Fruit fly (Drosophila melanogaster) whole organism, embryonic: ENCODE measurements around the gene RhoGAP93B.
A peak's percentile ranks its signal among the peaks of the same experiment; 100 is the strongest.

Experiments used
- B-H2 ChIP-seq: fragments of 200-800 bp; sonication (Bioruptor generic); optimal IDR thresholded peaks from 2 replicates; lab custom pipeline; 2018; ENCODE audit warnings: missing biosample characterization, mild to moderate bottlenecking, missing genetic modification characterization
- CG11504 ChIP-seq: fragments of 200-800 bp; sonication (Bioruptor generic); optimal IDR thresholded peaks from 3 replicates; lab custom pipeline; 2019; ENCODE audit warnings: missing biosample characterization, mild to moderate bottlenecking, missing genetic modification characterization, moderate library complexity
- CG12071 ChIP-seq: fragments of 200-800 bp; sonication (Bioruptor generic); optimal IDR thresholded peaks from 3 replicates; lab custom pipeline; 2018; ENCODE audit warnings: missing biosample characterization, mild to moderate bottlenecking, missing genetic modification characterization
- CG12391 ChIP-seq: fragments of 200-800 bp; sonication (Bioruptor generic); optimal IDR thresholded peaks from 3 replicates; lab custom pipeline; 2018; ENCODE audit warnings: missing biosample characterization, mild to moderate bottlenecking, missing genetic modification characterization, moderate library complexity
- CG12942 ChIP-seq: fragments of 200-800 bp; sonication (Bioruptor generic); optimal IDR thresholded peaks from 3 replicates; lab custom pipeline; 2016; ENCODE audit warnings: missing biosample characterization, missing genetic modification characterization
- CG14441 ChIP-seq: fragments of 200-800 bp; sonication (Bioruptor generic); IDR thresholded peaks from 2 replicates; pipeline ENCODE4 v1.3.6; 2022; ENCODE audit warnings: missing biosample characterization, missing genetic modification characterization
- CG14710 ChIP-seq: fragments of 200-800 bp; sonication (Bioruptor generic); optimal IDR thresholded peaks from 3 replicates; lab custom pipeline; 2019; ENCODE audit warnings: missing biosample characterization, mild to moderate bottlenecking, missing genetic modification characterization, moderate library complexity
- CG15479 ChIP-seq: fragments of 200-800 bp; sonication (Bioruptor generic); optimal IDR thresholded peaks from 3 replicates; lab custom pipeline; 2019; ENCODE audit warnings: missing biosample characterization, mild to moderate bottlenecking, missing genetic modification characterization, moderate library complexity
- CG17802 ChIP-seq: fragments of 200-800 bp; sonication (Bioruptor generic); optimal IDR thresholded peaks from 2 replicates; lab custom pipeline; 2018; ENCODE audit warnings: missing biosample characterization, mild to moderate bottlenecking, missing genetic modification characterization, moderate library complexity
- CG1792 ChIP-seq: fragments of 200-800 bp; sonication (Bioruptor generic); optimal IDR thresholded peaks from 2 replicates; lab custom pipeline; 2016; ENCODE audit warnings: missing biosample characterization, missing genetic modification characterization
- CG18599 ChIP-seq: fragments of 200-800 bp; sonication (Bioruptor generic); optimal IDR thresholded peaks from 3 replicates; lab custom pipeline; 2017; ENCODE audit warnings: missing biosample characterization, missing genetic modification characterization, mild to moderate bottlenecking, moderate library complexity, missing genetic modification reagents
- CG2129 ChIP-seq: fragments of 200-800 bp; sonication (Bioruptor generic); IDR thresholded peaks from 2 replicates; pipeline ENCODE4 v1.3.6; 2022; ENCODE audit warnings: missing biosample characterization, missing genetic modification characterization; ENCODE audit not compliant: partially characterized antibody
- CG32532 ChIP-seq: fragments of 200-800 bp; sonication (Bioruptor generic); IDR thresholded peaks from 2 replicates; pipeline ENCODE4 v1.3.6; 2022; ENCODE audit warnings: missing biosample characterization, missing genetic modification characterization
- CG3726 ChIP-seq: fragments of 200-800 bp; sonication (Bioruptor generic); IDR thresholded peaks from 3 replicates; pipeline ENCODE4, ENCODE4 v1.3.6; 2022; ENCODE audit warnings: missing biosample characterization, missing genetic modification characterization
- CG4617 ChIP-seq: fragments of 200-800 bp; sonication (Bioruptor generic); optimal IDR thresholded peaks from 3 replicates; lab custom pipeline; 2016; ENCODE audit warnings: missing biosample characterization, missing genetic modification characterization, borderline replicate concordance
- CG4707 ChIP-seq: fragments of 200-800 bp; sonication (Bioruptor generic); optimal IDR thresholded peaks from 2 replicates; lab custom pipeline; 2018; ENCODE audit warnings: missing biosample characterization, mild to moderate bottlenecking, missing genetic modification characterization, moderate library complexity
- CG6175 ChIP-seq: fragments of 200-800 bp; sonication (Bioruptor generic); IDR thresholded peaks from 3 replicates; pipeline ENCODE4 v1.3.6; 2022; ENCODE audit warnings: missing biosample characterization, missing genetic modification characterization
- CG7271 ChIP-seq: fragments of 200-800 bp; sonication (Bioruptor generic); optimal IDR thresholded peaks from 2 replicates; lab custom pipeline; 2018; ENCODE audit warnings: missing biosample characterization, mild to moderate bottlenecking, missing genetic modification characterization, moderate library complexity
- CG8281 ChIP-seq: fragments of 200-800 bp; sonication (Bioruptor generic); optimal IDR thresholded peaks from 2 replicates; lab custom pipeline; 2018; ENCODE audit warnings: missing biosample characterization, mild to moderate bottlenecking, missing genetic modification characterization, moderate library complexity
- D ChIP-seq, 2 experiments: fragments of 200-800 bp in 1 of 2; fragments of >200 bp in 1 of 2; sonication (Bioruptor generic) in 1 of 2; optimal IDR thresholded peaks; 2 replicates in 1 of 2; 3 replicates in 1 of 2; lab custom pipeline; 2017; ENCODE audit warnings: mild to moderate bottlenecking in 1 of 2, missing biosample characterization in 1 of 2, missing genetic modification characterization in 1 of 2, missing genetic modification reagents in 1 of 2
- Dfd ChIP-seq, 2 experiments: fragments of >200 bp; optimal IDR thresholded peaks; 2 replicates each; lab custom pipeline; 2017; ENCODE audit warnings: missing biosample characterization in 2 of 2, missing genetic modification characterization in 2 of 2
- Fer3 ChIP-seq: fragments of 200-800 bp; sonication (Bioruptor generic); optimal IDR thresholded peaks from 2 replicates; lab custom pipeline; 2018; ENCODE audit warnings: missing biosample characterization, mild to moderate bottlenecking, missing genetic modification characterization, moderate library complexity
- HLH3B ChIP-seq: fragments of 200-800 bp; sonication (Bioruptor generic); IDR thresholded peaks from 2 replicates; pipeline ENCODE4 v1.3.6; 2022; ENCODE audit warnings: missing biosample characterization, missing genetic modification characterization
- Hmr ChIP-seq: fragments of 200-800 bp; sonication (Bioruptor generic); optimal IDR thresholded peaks from 3 replicates; lab custom pipeline; 2017; ENCODE audit warnings: mild to moderate bottlenecking, missing biosample characterization, missing genetic modification reagents, missing genetic modification characterization
- Kr ChIP-seq: fragments of 200-800 bp; sonication (Bioruptor generic); optimal IDR thresholded peaks from 2 replicates; lab custom pipeline; 2017; ENCODE audit warnings: missing biosample characterization, mild to moderate bottlenecking, missing genetic modification characterization
- Rfx ChIP-seq: fragments of 200-800 bp; sonication (Bioruptor generic); IDR thresholded peaks from 2 replicates; pipeline ENCODE4 v1.3.6; 2022; ENCODE audit warnings: missing biosample characterization, missing genetic modification characterization
- Sin3A ChIP-seq: fragments of >200 bp; optimal IDR thresholded peaks from 2 replicates; lab custom pipeline; 2018
- Xrp1 ChIP-seq: fragments of 200-800 bp; sonication (Bioruptor generic); IDR thresholded peaks from 2 replicates; pipeline ENCODE4 v1.3.6; 2022; ENCODE audit warnings: missing biosample characterization, missing genetic modification characterization
- cad ChIP-seq: fragments of >200 bp; optimal IDR thresholded peaks from 2 replicates; lab custom pipeline; 2017; ENCODE audit warnings: missing biosample characterization, missing genetic modification characterization
- cg ChIP-seq: fragments of 200-800 bp; sonication (Bioruptor generic); optimal IDR thresholded peaks from 3 replicates; lab custom pipeline; 2019; ENCODE audit warnings: missing biosample characterization, mild to moderate bottlenecking, missing genetic modification characterization, moderate library complexity
- crp ChIP-seq, 2 experiments: fragments of 200-800 bp; sonication (Bioruptor generic); optimal IDR thresholded peaks; 2 replicates in 1 of 2; 3 replicates in 1 of 2; lab custom pipeline; 2017; ENCODE audit warnings: missing biosample characterization in 2 of 2, missing genetic modification characterization in 2 of 2, mild to moderate bottlenecking in 1 of 2, moderate library complexity in 1 of 2
- da ChIP-seq: fragments of 200-800 bp; sonication (Bioruptor generic); optimal IDR thresholded peaks from 2 replicates; lab custom pipeline; 2016; ENCODE audit warnings: missing biosample characterization, missing genetic modification characterization
- dmrt99B ChIP-seq: fragments of 200-800 bp; sonication (Bioruptor generic); optimal IDR thresholded peaks from 2 replicates; lab custom pipeline; 2018; ENCODE audit warnings: missing biosample characterization, mild to moderate bottlenecking, missing genetic modification characterization, moderate library complexity
- eyg ChIP-seq: fragments of 200-800 bp; sonication (Bioruptor generic); optimal IDR thresholded peaks from 3 replicates; lab custom pipeline; 2016; ENCODE audit warnings: missing biosample characterization, missing genetic modification characterization
- fd102C ChIP-seq: fragments of 200-800 bp; sonication (Bioruptor generic); optimal IDR thresholded peaks from 2 replicates; lab custom pipeline; 2018; ENCODE audit warnings: missing biosample characterization, mild to moderate bottlenecking, missing genetic modification characterization, moderate library complexity
- fd64A ChIP-seq: fragments of 200-800 bp; sonication (Bioruptor generic); optimal IDR thresholded peaks from 3 replicates; lab custom pipeline; 2018; ENCODE audit warnings: missing biosample characterization, mild to moderate bottlenecking, missing genetic modification characterization
- gcm2 ChIP-seq: fragments of 200-800 bp; sonication (Bioruptor generic); optimal IDR thresholded peaks from 2 replicates; lab custom pipeline; 2016; ENCODE audit warnings: missing biosample characterization, missing genetic modification characterization
- gem ChIP-seq: fragments of 200-800 bp; sonication (Bioruptor generic); optimal IDR thresholded peaks from 2 replicates; lab custom pipeline; 2019; ENCODE audit warnings: missing biosample characterization, mild to moderate bottlenecking, missing genetic modification characterization, moderate library complexity
- h ChIP-seq: fragments of >200 bp; optimal IDR thresholded peaks from 2 replicates; lab custom pipeline; 2017
- kni ChIP-seq: fragments of 200-800 bp; sonication (Bioruptor generic); optimal IDR thresholded peaks from 3 replicates; lab custom pipeline; 2017; ENCODE audit warnings: mild to moderate bottlenecking, missing biosample characterization, missing genetic modification reagents, missing genetic modification characterization
- lilli ChIP-seq: fragments of 200-800 bp; sonication (Bioruptor generic); optimal IDR thresholded peaks from 3 replicates; lab custom pipeline; 2016; ENCODE audit warnings: missing biosample characterization, missing genetic modification characterization
- p53 ChIP-seq: fragments of 200-800 bp; sonication (Bioruptor generic); optimal IDR thresholded peaks from 2 replicates; lab custom pipeline; 2016; ENCODE audit warnings: missing biosample characterization, missing genetic modification characterization
- pan ChIP-seq, 4 experiments: fragments of >200 bp in 3 of 4; fragments of 200-800 bp in 1 of 4; sonication (Bioruptor generic) in 1 of 4; optimal IDR thresholded peaks in 3 of 4; IDR thresholded peaks in 1 of 4; 2 replicates each; pipeline versions ENCODE4 v1.3.6 to Lab custom; 2017 to 2022; ENCODE audit warnings: missing biosample characterization in 2 of 4, missing genetic modification characterization in 2 of 4, mixed read lengths in 1 of 4
- sc ChIP-seq, 3 experiments: fragments of >200 bp in 2 of 3; fragments of 200-800 bp in 1 of 3; sonication (Bioruptor generic) in 1 of 3; optimal IDR thresholded peaks; 2 replicates in 2 of 3; 3 replicates in 1 of 3; lab custom pipeline; 2017; ENCODE audit warnings: mild to moderate bottlenecking in 1 of 3, missing biosample characterization in 1 of 3, missing genetic modification characterization in 1 of 3, missing genetic modification reagents in 1 of 3
- sens-2 ChIP-seq: fragments of 200-800 bp; sonication (Bioruptor generic); IDR thresholded peaks from 2 replicates; pipeline ENCODE4 v1.3.6; 2022; ENCODE audit warnings: missing biosample characterization, missing genetic modification characterization
- sim ChIP-seq: fragments of 200-800 bp; sonication (Bioruptor generic); IDR thresholded peaks from 2 replicates; pipeline ENCODE4 v1.3.6; 2022; ENCODE audit warnings: missing biosample characterization, missing genetic modification characterization
- unc-4 ChIP-seq: fragments of 200-800 bp; sonication (Bioruptor generic); IDR thresholded peaks from 2 replicates; pipeline ENCODE4 v1.3.6; 2022; ENCODE audit warnings: missing biosample characterization, missing genetic modification characterization; ENCODE audit not compliant: partially characterized antibody
- wor ChIP-seq: fragments of 200-800 bp; sonication (Bioruptor generic); IDR thresholded peaks from 2 replicates; pipeline ENCODE4 v1.3.6; 2022; ENCODE audit warnings: missing biosample characterization, missing genetic modification characterization

Gene RhoGAP93B

dm6 chr3R:21138220-21138754 is 40.7 kb upstream of the RhoGAP93B start, which contains the start of gene meigo (continued):
- TF ChIP-seq CG6175 (GFP tag; lab: Robert Waterston, UW) (no peak), sim (GFP tag; lab: Robert Waterston, UW) (no peak), HLH3B (peak; percentile 47; the same call in 1 of the 2 replicates), CG12391 (tag; lab: Kevin White, UChicago) (peak; percentile 86), CG7271 (tag; lab: Kevin White, UChicago) (no peak), CG14441 (GFP tag; lab: Robert Waterston, UW) (peak; percentile 49), CG12942 (GFP tag; lab: Kevin White, UChicago) (peak; percentile 67), CG17802 (no peak), eyg (GFP tag; lab: Kevin White, UChicago) (no peak), h (no peak), Xrp1 (GFP tag; lab: Robert Waterston, UW) (peak; percentile 78), CG3726 (GFP tag; lab: Robert Waterston, UW) (no peak), CG2129 (no peak), gcm2 (GFP tag; lab: Kevin White, UChicago) (no peak), CG14710 (tag; lab: Kevin White, UChicago) (peak; percentile 83), CG11504 (tag; lab: Kevin White, UChicago) (no peak), D (optimal IDR thresholded peaks at IDR 0.05; lab: Kevin White, UChicago) (no peak), D (GFP tag; optimal IDR thresholded peaks at IDR 0.05; lab: Kevin White, UChicago) (no peak), Dfd (GFP tag; optimal IDR thresholded peaks at IDR 0.05; lab: Kevin White, UChicago) (no peak), gem (tag; lab: Kevin White, UChicago) (peak; percentile 82), fd102C (GFP tag; lab: Kevin White, UChicago) (no peak), Hmr (GFP tag; lab: Kevin White, UChicago) (no peak), Fer3 (peak; percentile 65), cg (GFP tag; lab: Kevin White, UChicago) (no peak), CG15479 (no peak), CG18599 (GFP tag; lab: Kevin White, UChicago) (no peak), CG4707 (GFP tag; lab: Kevin White, UChicago) (no peak), dmrt99B (tag; lab: Kevin White, UChicago) (no peak), CG4617 (peak; percentile 68), p53 (GFP tag; lab: Kevin White, UChicago) (no peak), B-H2 (peak; percentile 80), sc (optimal IDR thresholded peaks at IDR 0.05; lab: Kevin White, UChicago) (no peak), sc (GFP tag; optimal IDR thresholded peaks at IDR 0.05; lab: Kevin White, UChicago) (no peak), da (GFP tag; lab: Kevin White, UChicago) (peak; percentile 38), pan (optimal IDR thresholded peaks at IDR 0.05; lab: Kevin White, UChicago) (no peak), pan (GFP tag; optimal IDR thresholded peaks at IDR 0.05 in 1 of 2, IDR thresholded peaks at IDR 0.05 in 1 of 2) (peak in 1 of 2 experiments; percentile 60), fd64A (GFP tag; lab: Kevin White, UChicago) (no peak), Sin3A (lab: Kevin White, UChicago) (peak; percentile 74), CG32532 (GFP tag; lab: Robert Waterston, UW) (peak; percentile 72), lilli (peak; percentile 84), sens-2 (0 out of 2 replicates have a peak, but pooled peaks have one; percentile 33), CG8281 (tag; lab: Kevin White, UChicago) (peak; percentile 30), cad (GFP tag; lab: Kevin White, UChicago) (no peak), CG12071 (GFP tag; lab: Kevin White, UChicago) (no peak), crp (GFP tag; optimal IDR thresholded peaks at IDR 0.05; lab: Kevin White, UChicago) (peak in 1 of 2 experiments; percentile 51), wor (GFP tag; lab: Robert Waterston, UW) (no peak), unc-4 (GFP tag; lab: Robert Waterston, UW) (no peak), kni (GFP tag; lab: Kevin White, UChicago) (peak; percentile 43), CG1792 (GFP tag; lab: Kevin White, UChicago) (peak; percentile 31), Rfx (GFP tag; lab: Robert Waterston, UW) (peak; percentile 81), Kr (no peak)
